Worm (Caenorhabditis elegans): ENCODE measurements around the gene T23G5.2.

T23G5.2 gene

ce11 chrIII:9239983-9240382, 3.9 kb upstream of the T23G5.2 start, which contains the start of gene saeg-2:
Gene saeg-2 (plus strand): TSS chrIII:9240363.
- TF ChIP-seq ceh-18 (tag; optimal IDR thresholded peaks at IDR 0.05) (peak; percentile 46), ceh-34 (tag; optimal IDR thresholded peaks at IDR 0.05) (peak; percentile 2), pha-2 (tag; optimal IDR thresholded peaks at IDR 0.05) (no peak), ceh-45 (GFP tag; IDR thresholded peaks at IDR 0.05) (no peak), npax-4 (tag; optimal IDR thresholded peaks at IDR 0.05) (no peak), ceh-19 (GFP tag; optimal IDR thresholded peaks at IDR 0.05) (no peak), ceh-48 (tag; optimal IDR thresholded peaks at IDR 0.05) (no peak), mec-3 (tag; optimal IDR thresholded peaks at IDR 0.05; ENCODE audit: borderline replicate concordance) (no peak), ceh-2 (tag; optimal IDR thresholded peaks at IDR 0.05) (no peak), hlh-13 (GFP tag; optimal IDR thresholded peaks at IDR 0.05) (no peak), eyg-1 (tag; optimal IDR thresholded peaks at IDR 0.05) (no peak), ceh-30 (tag; optimal IDR thresholded peaks at IDR 0.05) (no peak), sox-2 (GFP tag; IDR thresholded peaks at IDR 0.05) (no peak), elt-2 (tag; optimal IDR thresholded peaks at IDR 0.05) (peak; percentile 49), T23F11.4 (GFP tag; optimal IDR thresholded peaks at IDR 0.05) (no peak), lin-11 (tag; optimal IDR thresholded peaks at IDR 0.05) (no peak), pat-9 (tag; optimal IDR thresholded peaks at IDR 0.05) (no peak), tbx-2 (tag; optimal IDR thresholded peaks at IDR 0.05) (peak; percentile 56), ceh-24 (tag; optimal IDR thresholded peaks at IDR 0.05) (no peak), unc-55 (GFP tag; optimal IDR thresholded peaks at IDR 0.05) (no peak), nfya-1 (tag; optimal IDR thresholded peaks at IDR 0.05) (peak; percentile 46), odd-2 (tag; optimal IDR thresholded peaks at IDR 0.05) (no peak), K02D7.2 (tag; optimal IDR thresholded peaks at IDR 0.05) (no peak), ceh-9 (tag; optimal IDR thresholded peaks at IDR 0.05) (no peak), rnt-1 (tag; optimal IDR thresholded peaks at IDR 0.05) (peak; percentile 72), ttx-3 (tag; optimal IDR thresholded peaks at IDR 0.05) (no peak), hlh-15 (tag; optimal IDR thresholded peaks at IDR 0.05) (no peak), unc-42 (tag; optimal IDR thresholded peaks at IDR 0.05) (peak; percentile 16), C08G9.2 (tag; optimal IDR thresholded peaks at IDR 0.05) (no peak), dmd-4 (tag; optimal IDR thresholded peaks at IDR 0.05; ENCODE audit: borderline replicate concordance) (no peak)

ce11 chrIII:9237626-9238025, 1.5 kb upstream of the T23G5.2 start:
- TF ChIP-seq K02D7.2 (tag; optimal IDR thresholded peaks at IDR 0.05) (no peak), elt-2 (tag; optimal IDR thresholded peaks at IDR 0.05) (no peak), C08G9.2 (tag; optimal IDR thresholded peaks at IDR 0.05) (no peak), ceh-30 (tag; optimal IDR thresholded peaks at IDR 0.05) (no peak), nhr-11 (tag; optimal IDR thresholded peaks at IDR 0.05) (no peak), ets-4 (tag; optimal IDR thresholded peaks at IDR 0.05) (no peak), dve-1 (tag; optimal IDR thresholded peaks at IDR 0.05) (no peak), nhr-232 (tag; optimal IDR thresholded peaks at IDR 0.05) (no peak), rnt-1 (tag; optimal IDR thresholded peaks at IDR 0.05) (no peak), syd-9 (tag; optimal IDR thresholded peaks at IDR 0.05) (no peak), sdc-2 (tag; optimal IDR thresholded peaks at IDR 0.05) (no peak), ceh-6 (GFP tag; optimal IDR thresholded peaks at IDR 0.05) (no peak), sox-2 (GFP tag; IDR thresholded peaks at IDR 0.05) (no peak), ceh-22 (tag; optimal IDR thresholded peaks at IDR 0.05) (no peak), ceh-2 (tag; optimal IDR thresholded peaks at IDR 0.05) (no peak), gmeb-2 (tag; optimal IDR thresholded peaks at IDR 0.05) (no peak), hlh-8 (tag; optimal IDR thresholded peaks at IDR 0.05) (no peak), odd-2 (tag; optimal IDR thresholded peaks at IDR 0.05) (no peak), unc-55 (GFP tag; optimal IDR thresholded peaks at IDR 0.05) (no peak)

- TF ChIP-seq odd-2 (tag; optimal IDR thresholded peaks at IDR 0.05) (no peak), madf-2 (tag; optimal IDR thresholded peaks at IDR 0.05) (no peak), dve-1 (tag; optimal IDR thresholded peaks at IDR 0.05) (no peak), nfya-1 (tag; optimal IDR thresholded peaks at IDR 0.05) (no peak), ama-1 (optimal IDR thresholded peaks at IDR 0.05) (no peak), ref-2 (tag; optimal IDR thresholded peaks at IDR 0.05) (no peak), unc-86 (tag; optimal IDR thresholded peaks at IDR 0.05) (no peak), unc-3 (GFP tag; conservative IDR thresholded peaks at IDR 0.05) (no peak), unc-3 (tag; optimal IDR thresholded peaks at IDR 0.05) (no peak), npax-4 (tag; optimal IDR thresholded peaks at IDR 0.05) (no peak), Y22D7AL.16 (tag; optimal IDR thresholded peaks at IDR 0.05) (no peak), hlh-8 (tag; optimal IDR thresholded peaks at IDR 0.05) (no peak), C38D4.7 (GFP tag; optimal IDR thresholded peaks at IDR 0.05) (no peak), pha-4 (tag; optimal IDR thresholded peaks at IDR 0.05) (no peak), sdc-2 (tag; optimal IDR thresholded peaks at IDR 0.05) (no peak), ceh-14 (tag; optimal IDR thresholded peaks at IDR 0.05) (no peak), ceh-19 (GFP tag; optimal IDR thresholded peaks at IDR 0.05) (no peak)
These were observed 5.0 kb downstream of the T23G5.2 start, which contains the start of gene T23G5.3 for ce11 chrIII:9231173-9231572. Gene T23G5.3 (minus strand): TSS chrIII:9231273.

Measured in whole organism, late embryonic.